Worm (Caenorhabditis elegans) whole organism, L3 larva: ENCODE results near the gene str-57.
A peak's percentile ranks its signal among the peaks of the same experiment; 100 is the strongest.

Experiments used
- R02D3.7 ChIP-seq: fragments of 150-350 bp; optimal IDR thresholded peaks from 2 replicates; lab custom pipeline; 2014; ENCODE audit warnings: missing biosample characterization, missing genetic modification characterization
- ama-1 ChIP-seq: fragments of 150-350 bp; optimal IDR thresholded peaks from 2 replicates; lab custom pipeline; 2018
- ceh-16 ChIP-seq: sonication (generic microtip); optimal IDR thresholded peaks from 2 replicates; lab custom pipeline; 2017; ENCODE audit warnings: missing biosample characterization, missing genetic modification characterization
- ceh-82 ChIP-seq: fragments of 150-350 bp; optimal IDR thresholded peaks from 2 replicates; lab custom pipeline; 2014; ENCODE audit warnings: missing biosample characterization, missing genetic modification characterization
- egl-27 ChIP-seq: sonication (generic microtip); optimal IDR thresholded peaks from 4 replicates; lab custom pipeline; 2017; ENCODE audit warnings: missing biosample characterization, missing genetic modification reagents, missing genetic modification characterization
- egl-5 ChIP-seq: fragments of 150-350 bp; optimal IDR thresholded peaks from 2 replicates; lab custom pipeline; 2017; ENCODE audit warnings: missing biosample characterization, missing genetic modification reagents, missing genetic modification characterization, inconsistent platforms
- elt-2 ChIP-seq: sonication (generic microtip); optimal IDR thresholded peaks from 2 replicates; lab custom pipeline; 2016; ENCODE audit warnings: missing genetic modification reagents, mild to moderate bottlenecking, missing genetic modification characterization, missing compliant biosample characterization
- fkh-10 ChIP-seq: sonication (generic microtip); optimal IDR thresholded peaks from 2 replicates; lab custom pipeline; 2017; ENCODE audit warnings: missing biosample characterization, missing genetic modification reagents, missing genetic modification characterization
- fkh-2 ChIP-seq: fragments of 150-350 bp; optimal IDR thresholded peaks from 2 replicates; lab custom pipeline; 2014; ENCODE audit warnings: missing biosample characterization, missing genetic modification reagents, missing genetic modification characterization
- fos-1 ChIP-seq: fragments of 150-350 bp; optimal IDR thresholded peaks from 2 replicates; lab custom pipeline; 2014; ENCODE audit warnings: missing biosample characterization, missing genetic modification characterization
- hmg-11 ChIP-seq: sonication (generic microtip); optimal IDR thresholded peaks from 2 replicates; lab custom pipeline; 2016; ENCODE audit warnings: missing genetic modification characterization, missing compliant biosample characterization
- jun-1 ChIP-seq: fragments of 150-350 bp; optimal IDR thresholded peaks from 2 replicates; lab custom pipeline; 2014; ENCODE audit warnings: missing biosample characterization, missing genetic modification reagents, missing genetic modification characterization
- lin-15B ChIP-seq: fragments of 150-350 bp; optimal IDR thresholded peaks from 2 replicates; lab custom pipeline; 2014; ENCODE audit warnings: missing biosample characterization, missing genetic modification characterization
- lin-39 ChIP-seq: fragments of 150-350 bp; optimal IDR thresholded peaks from 2 replicates; lab custom pipeline; 2018; ENCODE audit warnings: missing biosample characterization, missing genetic modification reagents, missing genetic modification characterization
- mdl-1 ChIP-seq: fragments of 150-350 bp; optimal IDR thresholded peaks from 2 replicates; lab custom pipeline; 2014; ENCODE audit warnings: missing biosample characterization, missing genetic modification characterization
- nfya-1 ChIP-seq: sonication (generic microtip); optimal IDR thresholded peaks from 2 replicates; lab custom pipeline; 2017; ENCODE audit warnings: missing genetic modification characterization, mild to moderate bottlenecking, missing compliant biosample characterization, antibody characterized with exemption, moderate library complexity; ENCODE audit not compliant: insufficient read depth
- nhr-11 ChIP-seq: fragments of 150-350 bp; optimal IDR thresholded peaks from 2 replicates; lab custom pipeline; 2014; ENCODE audit warnings: missing biosample characterization, missing genetic modification characterization
- nhr-23 ChIP-seq: fragments of 150-350 bp; optimal IDR thresholded peaks from 2 replicates; lab custom pipeline; 2014; ENCODE audit warnings: missing biosample characterization, missing genetic modification reagents, missing genetic modification characterization
- nhr-237 ChIP-seq: fragments of 150-350 bp; optimal IDR thresholded peaks from 2 replicates; lab custom pipeline; 2014; ENCODE audit warnings: missing biosample characterization, missing genetic modification characterization
- nhr-25 ChIP-seq: sonication (generic microtip); optimal IDR thresholded peaks from 2 replicates; lab custom pipeline; 2017; ENCODE audit warnings: missing biosample characterization, missing genetic modification characterization
- nhr-28 ChIP-seq: fragments of 150-350 bp; optimal IDR thresholded peaks from 2 replicates; lab custom pipeline; 2014; ENCODE audit warnings: missing biosample characterization, missing genetic modification characterization
- nhr-43 ChIP-seq: sonication (generic microtip); optimal IDR thresholded peaks from 2 replicates; lab custom pipeline; 2016; ENCODE audit warnings: mild to moderate bottlenecking, missing genetic modification characterization, missing compliant biosample characterization; ENCODE audit not compliant: poor library complexity, severe bottlenecking
- nhr-67 ChIP-seq: fragments of 150-350 bp; optimal IDR thresholded peaks from 2 replicates; lab custom pipeline; 2014; ENCODE audit warnings: missing biosample characterization, missing genetic modification characterization
- nhr-76 ChIP-seq: fragments of 150-350 bp; sonication (generic microtip); optimal IDR thresholded peaks from 5 replicates; lab custom pipeline; 2014; ENCODE audit warnings: missing biosample characterization, missing genetic modification characterization
- pha-4 ChIP-seq: fragments of 150-350 bp; optimal IDR thresholded peaks from 2 replicates; lab custom pipeline; 2014; ENCODE audit warnings: missing biosample characterization, missing genetic modification reagents, missing genetic modification characterization
- pqm-1 ChIP-seq: fragments of 150-350 bp; optimal IDR thresholded peaks from 2 replicates; lab custom pipeline; 2017; ENCODE audit warnings: missing biosample characterization, missing genetic modification characterization, inconsistent platforms
- sea-2 ChIP-seq: fragments of 150-350 bp; sonication (generic microtip); optimal IDR thresholded peaks from 4 replicates; lab custom pipeline; 2014; ENCODE audit warnings: missing biosample characterization, missing genetic modification reagents, missing genetic modification characterization
- skn-1 ChIP-seq: fragments of 150-350 bp; optimal IDR thresholded peaks from 2 replicates; lab custom pipeline; 2014; ENCODE audit warnings: missing biosample characterization, missing genetic modification characterization
- snpc-4 ChIP-seq: fragments of 150-350 bp; optimal IDR thresholded peaks from 2 replicates; lab custom pipeline; 2014; ENCODE audit warnings: missing biosample characterization, missing genetic modification characterization
- unc-39 ChIP-seq: sonication (generic microtip); optimal IDR thresholded peaks from 4 replicates; lab custom pipeline; 2017; ENCODE audit warnings: missing biosample characterization, missing genetic modification characterization
- unc-62 ChIP-seq: fragments of 150-350 bp; sonication (generic microtip); optimal IDR thresholded peaks from 4 replicates; lab custom pipeline; 2014; ENCODE audit warnings: missing biosample characterization, missing genetic modification reagents, missing genetic modification characterization
- zag-1 ChIP-seq: fragments of 150-350 bp; optimal IDR thresholded peaks from 2 replicates; lab custom pipeline; 2014; ENCODE audit warnings: missing biosample characterization, missing genetic modification characterization
- ztf-11 ChIP-seq: fragments of 150-350 bp; optimal IDR thresholded peaks from 2 replicates; lab custom pipeline; 2014; ENCODE audit warnings: missing biosample characterization, missing genetic modification characterization
- ztf-4 ChIP-seq: fragments of 150-350 bp; optimal IDR thresholded peaks from 2 replicates; lab custom pipeline; 2014; ENCODE audit warnings: missing biosample characterization, missing genetic modification characterization

Gene str-57

ce11 chrV:15884698-15885097, 14.2 kb downstream of the str-57 start, which contains the start of gene oac-42:
Gene oac-42, minus strand, starts transcription at chrV:15884798.
- TF ChIP-seq elt-2 (tag; lab: Kevin White, UChicago) (no peak), nhr-11 (tag; lab: Kevin White, UChicago) (no peak), nhr-67 (tag; lab: Kevin White, UChicago) (no peak), jun-1 (tag; lab: Kevin White, UChicago) (no peak), unc-39 (tag; lab: Kevin White, UChicago) (no peak), ama-1 (lab: Kevin White, UChicago) (no peak), fkh-2 (tag; lab: Kevin White, UChicago) (no peak), zag-1 (tag; lab: Kevin White, UChicago) (no peak), nhr-76 (tag; lab: Kevin White, UChicago) (no peak), ceh-16 (tag; lab: Kevin White, UChicago) (no peak), hmg-11 (tag; lab: Kevin White, UChicago) (no peak), nhr-23 (tag; lab: Kevin White, UChicago) (no peak), fkh-10 (no peak), nhr-237 (no peak), fos-1 (tag; lab: Kevin White, UChicago) (no peak), unc-62 (no peak), ceh-82 (tag; lab: Kevin White, UChicago) (no peak), mdl-1 (tag; lab: Kevin White, UChicago) (no peak), nhr-28 (tag; lab: Kevin White, UChicago) (no peak), R02D3.7 (tag; lab: Kevin White, UChicago) (no peak)

- TF ChIP-seq pha-4 (tag; lab: Kevin White, UChicago) (no peak), nhr-43 (tag; lab: Kevin White, UChicago) (no peak), egl-5 (tag; lab: Kevin White, UChicago) (no peak), snpc-4 (no peak), mdl-1 (tag; lab: Kevin White, UChicago) (no peak), nhr-11 (tag; lab: Kevin White, UChicago) (no peak), ztf-11 (no peak), pqm-1 (peak; percentile 9)
Measured at ce11 chrV:15885967-15886366, 15.5 kb downstream of the str-57 start, which contains the start of gene T06C12.9. Gene T06C12.9, minus strand, starts transcription at chrV:15886067.

- TF ChIP-seq nhr-237 (no peak), mdl-1 (tag; lab: Kevin White, UChicago) (no peak), pqm-1 (peak; percentile 89), nfya-1 (tag; lab: Kevin White, UChicago) (peak; percentile 76), fkh-2 (tag; lab: Kevin White, UChicago) (no peak), ceh-82 (tag; lab: Kevin White, UChicago) (no peak), skn-1 (tag; lab: Kevin White, UChicago) (no peak), jun-1 (tag; lab: Kevin White, UChicago) (peak; percentile 70), pha-4 (tag; lab: Kevin White, UChicago) (peak; percentile 16), fos-1 (tag; lab: Kevin White, UChicago) (peak; percentile 33), elt-2 (tag; lab: Kevin White, UChicago) (peak; percentile 93), ztf-4 (no peak)
Measured at ce11 chrV:15887708-15888295, 17.3 kb downstream of the str-57 start.

- TF ChIP-seq snpc-4 (no peak), mdl-1 (tag; lab: Kevin White, UChicago) (no peak), egl-5 (tag; lab: Kevin White, UChicago) (no peak), lin-39 (tag; lab: Kevin White, UChicago) (no peak)
Measured at ce11 chrV:15888751-15889150, 18.3 kb downstream of the str-57 start, which contains the start of gene cgt-1. Gene cgt-1, minus strand, starts transcription at chrV:15888851.

ce11 chrV:15890115-15890514, 19.7 kb downstream of the str-57 start:
- TF ChIP-seq pqm-1: peak; percentile 57
- peak; percentile 72 for TF ChIP-seq elt-2 (tag; lab: Kevin White, UChicago)
- TF ChIP-seq fkh-2 (tag; lab: Kevin White, UChicago): no peak
- TF ChIP-seq pha-4 (tag; lab: Kevin White, UChicago): peak; percentile 51

- no peak for TF ChIP-seq nhr-67 (tag; lab: Kevin White, UChicago)
- no peak for TF ChIP-seq nhr-23 (tag; lab: Kevin White, UChicago)
- no peak for TF ChIP-seq nhr-25
- TF ChIP-seq fkh-2 (tag; lab: Kevin White, UChicago): no peak
- TF ChIP-seq pha-4 (tag; lab: Kevin White, UChicago): peak; percentile 77
- TF ChIP-seq sea-2 (GFP tag; lab: Kevin White, UChicago): no peak
- no peak for TF ChIP-seq lin-15B (tag; lab: Kevin White, UChicago)
- TF ChIP-seq pqm-1: peak; percentile 73
- TF ChIP-seq egl-27: no peak
- TF ChIP-seq elt-2 (tag; lab: Kevin White, UChicago): peak; percentile 68
Measured at ce11 chrV:15891279-15891678, 20.8 kb downstream of the str-57 start.
